Worm (Caenorhabditis elegans) whole organism, L3 larva: ENCODE results near the gene F37B12.3.

ENCODE experiments used
- R02D3.7 ChIP-seq: fragments of 150-350 bp; optimal IDR thresholded peaks from 2 replicates; lab custom pipeline; 2014; ENCODE audit warnings: missing biosample characterization, missing genetic modification characterization
- ZK546.5 ChIP-seq: sonication (generic microtip); optimal IDR thresholded peaks from 2 replicates; lab custom pipeline; 2017; ENCODE audit warnings: missing biosample characterization, missing genetic modification characterization
- ceh-28 ChIP-seq: fragments of 150-350 bp; optimal IDR thresholded peaks from 2 replicates; lab custom pipeline; 2014; ENCODE audit warnings: missing biosample characterization, missing genetic modification reagents, missing genetic modification characterization
- ceh-82 ChIP-seq: fragments of 150-350 bp; optimal IDR thresholded peaks from 2 replicates; lab custom pipeline; 2014; ENCODE audit warnings: missing biosample characterization, missing genetic modification characterization
- daf-12 ChIP-seq: fragments of 150-350 bp; optimal IDR thresholded peaks from 2 replicates; lab custom pipeline; 2014; ENCODE audit warnings: missing biosample characterization, missing genetic modification reagents, missing genetic modification characterization
- egl-27 ChIP-seq: sonication (generic microtip); optimal IDR thresholded peaks from 4 replicates; lab custom pipeline; 2017; ENCODE audit warnings: missing biosample characterization, missing genetic modification reagents, missing genetic modification characterization
- elt-1 ChIP-seq: fragments of 150-350 bp; optimal IDR thresholded peaks from 2 replicates; lab custom pipeline; 2014; ENCODE audit warnings: missing biosample characterization, missing genetic modification characterization
- elt-2 ChIP-seq: sonication (generic microtip); optimal IDR thresholded peaks from 2 replicates; lab custom pipeline; 2016; ENCODE audit warnings: missing genetic modification reagents, mild to moderate bottlenecking, missing genetic modification characterization, missing compliant biosample characterization
- elt-3 ChIP-seq, 3 experiments: fragments of 150-350 bp in 1 of 3; sonication (generic microtip) in 2 of 3; optimal IDR thresholded peaks; 2 replicates in 2 of 3; 4 replicates in 1 of 3; lab custom pipeline; 2014 to 2017; ENCODE audit warnings: missing biosample characterization in 3 of 3, missing genetic modification characterization in 3 of 3
- eor-1 ChIP-seq, 2 experiments: fragments of 150-350 bp; optimal IDR thresholded peaks; 2 replicates each; lab custom pipeline; 2014 to 2018; ENCODE audit warnings: missing biosample characterization in 2 of 2, missing genetic modification characterization in 2 of 2
- fkh-10 ChIP-seq: sonication (generic microtip); optimal IDR thresholded peaks from 2 replicates; lab custom pipeline; 2017; ENCODE audit warnings: missing biosample characterization, missing genetic modification reagents, missing genetic modification characterization
- fkh-2 ChIP-seq: fragments of 150-350 bp; optimal IDR thresholded peaks from 2 replicates; lab custom pipeline; 2014; ENCODE audit warnings: missing biosample characterization, missing genetic modification reagents, missing genetic modification characterization
- lin-15B ChIP-seq: fragments of 150-350 bp; optimal IDR thresholded peaks from 2 replicates; lab custom pipeline; 2014; ENCODE audit warnings: missing biosample characterization, missing genetic modification characterization
- lin-39 ChIP-seq: fragments of 150-350 bp; optimal IDR thresholded peaks from 2 replicates; lab custom pipeline; 2018; ENCODE audit warnings: missing biosample characterization, missing genetic modification reagents, missing genetic modification characterization
- lsy-12 ChIP-seq: sonication (generic microtip); optimal IDR thresholded peaks from 2 replicates; lab custom pipeline; 2016; ENCODE audit warnings: mild to moderate bottlenecking, missing genetic modification characterization, missing compliant biosample characterization
- mdl-1 ChIP-seq: fragments of 150-350 bp; optimal IDR thresholded peaks from 2 replicates; lab custom pipeline; 2014; ENCODE audit warnings: missing biosample characterization, missing genetic modification characterization
- nfya-1 ChIP-seq: sonication (generic microtip); optimal IDR thresholded peaks from 2 replicates; lab custom pipeline; 2017; ENCODE audit warnings: missing genetic modification characterization, mild to moderate bottlenecking, missing compliant biosample characterization, antibody characterized with exemption, moderate library complexity; ENCODE audit not compliant: insufficient read depth
- nhr-23 ChIP-seq: fragments of 150-350 bp; optimal IDR thresholded peaks from 2 replicates; lab custom pipeline; 2014; ENCODE audit warnings: missing biosample characterization, missing genetic modification reagents, missing genetic modification characterization
- nhr-237 ChIP-seq: fragments of 150-350 bp; optimal IDR thresholded peaks from 2 replicates; lab custom pipeline; 2014; ENCODE audit warnings: missing biosample characterization, missing genetic modification characterization
- nhr-25 ChIP-seq: sonication (generic microtip); optimal IDR thresholded peaks from 2 replicates; lab custom pipeline; 2017; ENCODE audit warnings: missing biosample characterization, missing genetic modification characterization
- nhr-76 ChIP-seq: fragments of 150-350 bp; sonication (generic microtip); optimal IDR thresholded peaks from 5 replicates; lab custom pipeline; 2014; ENCODE audit warnings: missing biosample characterization, missing genetic modification characterization
- nhr-77 ChIP-seq: fragments of 150-350 bp; optimal IDR thresholded peaks from 2 replicates; lab custom pipeline; 2014; ENCODE audit warnings: missing biosample characterization, missing genetic modification characterization
- pha-4 ChIP-seq: fragments of 150-350 bp; optimal IDR thresholded peaks from 2 replicates; lab custom pipeline; 2014; ENCODE audit warnings: missing biosample characterization, missing genetic modification reagents, missing genetic modification characterization
- pqm-1 ChIP-seq: fragments of 150-350 bp; optimal IDR thresholded peaks from 2 replicates; lab custom pipeline; 2017; ENCODE audit warnings: missing biosample characterization, missing genetic modification characterization, inconsistent platforms
- skn-1 ChIP-seq: fragments of 150-350 bp; optimal IDR thresholded peaks from 2 replicates; lab custom pipeline; 2014; ENCODE audit warnings: missing biosample characterization, missing genetic modification characterization
- unc-39 ChIP-seq: sonication (generic microtip); optimal IDR thresholded peaks from 4 replicates; lab custom pipeline; 2017; ENCODE audit warnings: missing biosample characterization, missing genetic modification characterization
- unc-62 ChIP-seq: fragments of 150-350 bp; sonication (generic microtip); optimal IDR thresholded peaks from 4 replicates; lab custom pipeline; 2014; ENCODE audit warnings: missing biosample characterization, missing genetic modification reagents, missing genetic modification characterization
- ztf-11 ChIP-seq: fragments of 150-350 bp; optimal IDR thresholded peaks from 2 replicates; lab custom pipeline; 2014; ENCODE audit warnings: missing biosample characterization, missing genetic modification characterization
- ztf-4 ChIP-seq: fragments of 150-350 bp; optimal IDR thresholded peaks from 2 replicates; lab custom pipeline; 2014; ENCODE audit warnings: missing biosample characterization, missing genetic modification characterization

Gene F37B12.3

ce11 chrII:9013341-9013740 is 27.9 kb downstream of the F37B12.3 start:
- peak; percentile 73 for TF ChIP-seq pha-4 (tag; lab: Kevin White, UChicago)
- peak; percentile 52 for TF ChIP-seq nfya-1
- no peak for TF ChIP-seq unc-62

- TF ChIP-seq elt-3 (tag; optimal IDR thresholded peaks at IDR 0.05; lab: Kevin White, UChicago): no peak
- no peak for TF ChIP-seq nhr-25 (tag; lab: Kevin White, UChicago)
- TF ChIP-seq elt-1 (tag; lab: Kevin White, UChicago): no peak
- no peak for TF ChIP-seq ceh-82 (tag; lab: Kevin White, UChicago)
- TF ChIP-seq fkh-10 (GFP tag; lab: Kevin White, UChicago): peak; percentile 41
- peak; percentile 5 for TF ChIP-seq nfya-1
- TF ChIP-seq pha-4 (tag; lab: Kevin White, UChicago): no peak
Measured at ce11 chrII:9010708-9011107, 30.5 kb downstream of the F37B12.3 start.

- TF ChIP-seq fkh-2 (tag; lab: Kevin White, UChicago) (no peak), unc-39 (no peak), ZK546.5 (tag; lab: Kevin White, UChicago) (no peak), elt-2 (tag; lab: Kevin White, UChicago) (peak; percentile 36), eor-1 (tag; optimal IDR thresholded peaks at IDR 0.05; lab: Kevin White, UChicago) (no peak), skn-1 (tag; lab: Kevin White, UChicago) (no peak)
Measured at ce11 chrII:9009976-9010702, 31.1 kb downstream of the F37B12.3 start.

- TF ChIP-seq ztf-4: no peak
- TF ChIP-seq lsy-12 (tag; lab: Kevin White, UChicago): no peak
- no peak for TF ChIP-seq lin-39
- TF ChIP-seq nhr-237 (tag; lab: Kevin White, UChicago): no peak
- TF ChIP-seq nhr-76 (tag; lab: Kevin White, UChicago): no peak
- TF ChIP-seq lin-15B (tag; lab: Kevin White, UChicago): no peak
- TF ChIP-seq ceh-28 (tag; lab: Kevin White, UChicago): no peak
- TF ChIP-seq pqm-1 (tag; lab: Kevin White, UChicago): no peak
- no peak for TF ChIP-seq pha-4 (tag; lab: Kevin White, UChicago)
- no peak for TF ChIP-seq elt-1 (tag; lab: Kevin White, UChicago)
Measured at ce11 chrII:9007741-9008140, 33.5 kb downstream of the F37B12.3 start.

ce11 chrII:9005067-9005466 is 36.1 kb downstream of the F37B12.3 start, which contains the start of gene F44G4.7:
F44G4.7 (minus strand) TSS chrII:9005167.
- no peak for TF ChIP-seq unc-39
- TF ChIP-seq nhr-25 (tag; lab: Kevin White, UChicago): no peak
- no peak for TF ChIP-seq nhr-23 (tag; lab: Kevin White, UChicago)
- no peak for TF ChIP-seq ceh-82 (tag; lab: Kevin White, UChicago)

ce11 chrII:9001743-9002222 is 39.4 kb downstream of the F37B12.3 start, which contains the start of gene F44G4.6:
F44G4.6 (minus strand) TSS chrII:9001793.
- TF ChIP-seq egl-27 (tag; lab: Kevin White, UChicago): no peak
- no peak for TF ChIP-seq R02D3.7 (tag; lab: Kevin White, UChicago)
- no peak for TF ChIP-seq unc-39
- TF ChIP-seq ztf-11 (tag; lab: Kevin White, UChicago): no peak
- no peak for TF ChIP-seq nfya-1
- TF ChIP-seq lsy-12 (tag; lab: Kevin White, UChicago): no peak
- no peak for TF ChIP-seq elt-3 (tag; optimal IDR thresholded peaks at IDR 0.05; lab: Kevin White, UChicago)
- TF ChIP-seq fkh-2 (tag; lab: Kevin White, UChicago): no peak
- no peak for TF ChIP-seq nhr-76 (tag; lab: Kevin White, UChicago)
- TF ChIP-seq nhr-77 (tag; lab: Kevin White, UChicago): no peak
- no peak for TF ChIP-seq daf-12 (tag; lab: Kevin White, UChicago)
- TF ChIP-seq mdl-1 (tag; lab: Kevin White, UChicago): no peak
- TF ChIP-seq nhr-237 (tag; lab: Kevin White, UChicago): no peak
